Worm (Caenorhabditis elegans) whole organism, L1 larva: ENCODE measurements around the gene ceh-28.

Experiments used
- egl-13 ChIP-seq: sonication (generic microtip); optimal IDR thresholded peaks from 2 replicates; lab custom pipeline; 2016; ENCODE audit warnings: missing genotype, missing genetic modification reagents, missing genetic modification characterization, missing compliant biosample characterization
- lin-13 ChIP-seq: fragments of 150-350 bp; optimal IDR thresholded peaks from 2 replicates; lab custom pipeline; 2014; ENCODE audit warnings: missing biosample characterization, missing genetic modification reagents, missing genetic modification characterization
- zag-1 ChIP-seq: fragments of 150-350 bp; optimal IDR thresholded peaks from 2 replicates; lab custom pipeline; 2014; ENCODE audit warnings: missing biosample characterization, missing genetic modification characterization

- TF ChIP-seq lin-13 = no peak
- no peak for TF ChIP-seq egl-13 (tag; lab: Kevin White, UChicago)
- no peak for TF ChIP-seq zag-1
Measured at ce11 chrX:13088539-13088938, 14.1 kb downstream of the ceh-28 start.
